Worm (Caenorhabditis elegans): Measurements from ENCODE around the gene zchc-1A.

DNA sequence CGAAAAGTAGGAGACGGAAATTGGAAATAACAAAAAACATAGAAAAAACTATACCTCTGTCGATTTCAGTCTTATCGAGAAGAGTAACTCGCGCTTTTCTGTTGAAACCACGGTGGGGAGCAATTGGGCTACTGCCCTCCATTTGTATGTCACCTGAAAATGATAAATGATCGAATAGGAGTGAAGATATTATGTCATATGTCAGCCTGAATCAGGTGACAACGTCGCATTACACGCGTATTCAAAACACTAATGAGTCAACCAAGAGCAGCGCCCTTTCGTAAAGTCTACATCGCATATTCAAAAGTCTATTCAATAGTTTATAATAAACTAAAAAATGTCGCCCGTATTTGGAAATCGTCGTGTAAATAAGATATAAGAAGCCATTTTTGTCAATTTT lies 21.2 kb upstream of the zchc-1A start:
- TF ChIP-seq ceh-9 (tag; optimal IDR thresholded peaks at IDR 0.05): no peak
- TF ChIP-seq nfya-1 (tag; optimal IDR thresholded peaks at IDR 0.05): no peak
- TF ChIP-seq K02D7.2 (tag; optimal IDR thresholded peaks at IDR 0.05): no peak
- TF ChIP-seq fkh-10 (GFP tag; optimal IDR thresholded peaks at IDR 0.05): no peak
- TF ChIP-seq K09A11.1 (tag; optimal IDR thresholded peaks at IDR 0.05; ENCODE audit: insufficient read depth): no peak
- no peak for TF ChIP-seq madf-2 (tag; optimal IDR thresholded peaks at IDR 0.05)
- no peak for TF ChIP-seq ceh-18 (tag; optimal IDR thresholded peaks at IDR 0.05)
- TF ChIP-seq sdc-2 (tag; optimal IDR thresholded peaks at IDR 0.05): no peak
- no peak for TF ChIP-seq hlh-6 (tag; optimal IDR thresholded peaks at IDR 0.05)
- TF ChIP-seq pax-1 (tag; optimal IDR thresholded peaks at IDR 0.05): no peak
- TF ChIP-seq C38D4.7 (GFP tag; optimal IDR thresholded peaks at IDR 0.05): no peak
- no peak for TF ChIP-seq ama-1 (optimal IDR thresholded peaks at IDR 0.05)

Measured in whole organism, late embryonic.